Worm (Caenorhabditis elegans): ENCODE results near the gene C09G1.4.

ce11 chrX:15982630-15983029 is 23.8 kb downstream of the C09G1.4 start, which contains the start of gene C09G1.2:
- TF ChIP-seq nhr-42 (GFP tag; IDR thresholded peaks at IDR 0.05) (no peak), unc-130 (GFP tag; optimal IDR thresholded peaks at IDR 0.05) (no peak), pha-4 (GFP tag; IDR thresholded peaks at IDR 0.05) (no peak), pha-4 (tag; optimal IDR thresholded peaks at IDR 0.05) (no peak), tra-1 (GFP tag; IDR thresholded peaks at IDR 0.05) (no peak)

Measured in whole organism, L4 larva.